Fruit fly (Drosophila melanogaster) S2 (cell line): ENCODE measurements around the gene PolE2.

Experiments
- CG8478 ChIP-seq: fragments of >200 bp; optimal IDR thresholded peaks from 2 replicates; lab custom pipeline; 2018
- CTCF ChIP-seq, 2 experiments: fragments of >200 bp; optimal IDR thresholded peaks; 2 replicates each; lab custom pipeline; 2018

DNA sequence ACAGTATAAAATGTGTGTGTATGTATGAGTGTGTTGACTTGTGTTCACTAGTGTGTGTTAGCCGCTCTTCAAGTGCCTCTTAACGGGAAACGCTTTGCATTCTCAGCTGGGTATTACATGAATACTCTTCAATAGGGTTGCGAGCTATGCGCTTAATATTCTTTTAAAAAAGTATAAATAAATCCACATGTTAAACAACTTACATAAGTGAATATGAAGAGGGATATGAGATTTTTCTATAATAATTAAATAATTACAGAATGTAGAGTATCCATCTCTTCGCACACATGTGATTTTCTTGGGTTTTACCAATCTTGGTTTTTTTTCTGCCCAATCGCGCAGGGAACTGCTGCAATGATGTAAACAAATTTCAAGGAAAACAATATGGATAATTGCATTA, 48.3 kb upstream of the PolE2 start:
- no peak for TF ChIP-seq CG8478 (lab: Kevin White, UChicago)
- TF ChIP-seq CTCF (optimal IDR thresholded peaks at IDR 0.05; lab: Kevin White, UChicago), result no peak
